Fruit fly (Drosophila melanogaster) whole organism, adult: ENCODE data around the gene CG8301.

Experiments
- CG1620 ChIP-seq: fragments of 200-800 bp; sonication (Bioruptor generic); optimal IDR thresholded peaks from 2 replicates; lab custom pipeline; 2016; ENCODE audit warnings: missing biosample characterization, missing genetic modification characterization
- Clk ChIP-seq: fragments of 200-800 bp; sonication (Bioruptor generic); optimal IDR thresholded peaks from 2 replicates; lab custom pipeline; 2017; ENCODE audit warnings: missing biosample characterization, missing genetic modification characterization
- toe ChIP-seq: fragments of 200-800 bp; sonication (Bioruptor generic); optimal IDR thresholded peaks from 2 replicates; lab custom pipeline; 2016; ENCODE audit warnings: missing biosample characterization, missing genetic modification characterization

DNA sequence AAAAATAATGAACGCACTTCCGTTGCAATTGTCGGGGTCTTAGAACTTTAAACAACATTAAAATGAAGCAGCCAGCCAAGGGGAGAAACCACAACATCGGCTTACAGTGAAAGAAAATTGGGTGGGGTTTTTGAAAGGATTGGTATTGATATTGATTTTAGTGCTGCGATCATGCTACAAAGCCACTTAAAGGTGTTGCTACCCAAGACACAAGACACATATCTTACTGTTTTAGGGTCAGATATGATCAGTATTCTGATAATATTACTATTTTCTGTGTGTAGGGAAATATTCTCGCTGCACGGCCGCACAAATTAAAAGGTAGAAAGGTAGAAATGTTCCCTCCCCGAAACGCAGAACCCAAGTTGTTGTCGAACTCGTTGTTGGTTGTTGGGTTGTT is 24.0 kb downstream of the CG8301 start:
- TF ChIP-seq Clk, result no peak
- TF ChIP-seq CG1620 (GFP tag; lab: Kevin White, UChicago), result no peak
- no peak for TF ChIP-seq toe (GFP tag; lab: Kevin White, UChicago)
